Worm (Caenorhabditis elegans): ENCODE results near the gene tsp-11.

- TF ChIP-seq K02D7.2 (tag; optimal IDR thresholded peaks at IDR 0.05) = no peak
- TF ChIP-seq ama-1 (optimal IDR thresholded peaks at IDR 0.05) = no peak
Observed at ce11 chrX:9195375-9196098, 32.6 kb downstream of the tsp-11 start.
